Worm (Caenorhabditis elegans) whole organism, L1 larva: ENCODE results near the gene acdh-12.

ENCODE experiments used
- C16A3.4 ChIP-seq: fragments of 150-350 bp; optimal IDR thresholded peaks from 2 replicates; lab custom pipeline; 2014; ENCODE audit warnings: missing biosample characterization, missing genetic modification characterization
- C34B4.2 ChIP-seq: sonication (generic microtip); optimal IDR thresholded peaks from 2 replicates; lab custom pipeline; 2017; ENCODE audit warnings: mild to moderate bottlenecking, missing genetic modification characterization, missing compliant biosample characterization
- F16B12.6 ChIP-seq: fragments of 150-350 bp; optimal IDR thresholded peaks from 2 replicates; lab custom pipeline; 2014; ENCODE audit warnings: missing biosample characterization, missing genetic modification characterization
- aha-1 ChIP-seq: fragments of 150-350 bp; optimal IDR thresholded peaks from 2 replicates; lab custom pipeline; 2014; ENCODE audit warnings: missing biosample characterization, missing genetic modification characterization
- ceh-8 ChIP-seq: fragments of 200-800 bp; sonication (Bioruptor generic); optimal IDR thresholded peaks from 2 replicates; lab custom pipeline; 2018; ENCODE audit warnings: mild to moderate bottlenecking, missing genetic modification characterization, moderate library complexity, missing compliant biosample characterization
- ceh-90 ChIP-seq: sonication (generic microtip); optimal IDR thresholded peaks from 2 replicates; lab custom pipeline; 2016; ENCODE audit warnings: missing genetic modification characterization, missing compliant biosample characterization
- ces-1 ChIP-seq: fragments of 150-350 bp; optimal IDR thresholded peaks from 2 replicates; lab custom pipeline; 2014; ENCODE audit warnings: missing biosample characterization, missing genetic modification reagents, missing genetic modification characterization
- efl-1 ChIP-seq, 4 experiments: fragments of 150-350 bp; optimal IDR thresholded peaks in 3 of 4; peaks in 1 of 4; 1 replicate in 1 of 4; 2 replicates in 3 of 4; lab custom pipeline; 2014; ENCODE audit warnings: missing biosample characterization in 2 of 4, missing genetic modification characterization in 2 of 4, missing genetic modification reagents in 2 of 4
- egl-13 ChIP-seq: sonication (generic microtip); optimal IDR thresholded peaks from 2 replicates; lab custom pipeline; 2016; ENCODE audit warnings: missing genotype, missing genetic modification reagents, missing genetic modification characterization, missing compliant biosample characterization
- elt-2 ChIP-seq: sonication (generic microtip); optimal IDR thresholded peaks from 2 replicates; lab custom pipeline; 2016; ENCODE audit warnings: missing genetic modification characterization, mild to moderate bottlenecking, inconsistent platforms, missing compliant biosample characterization, missing genetic modification reagents
- fkh-8 ChIP-seq: sonication (generic microtip); optimal IDR thresholded peaks from 2 replicates; lab custom pipeline; 2016; ENCODE audit warnings: mild to moderate bottlenecking, missing genetic modification characterization, missing compliant biosample characterization
- grh-1 ChIP-seq: fragments of 200-800 bp; sonication (Bioruptor generic); IDR thresholded peaks from 2 replicates; pipeline ENCODE4 v1.3.6; 2022; ENCODE audit warnings: missing genetic modification reagents, missing genetic modification characterization, missing compliant biosample characterization
- hlh-17 ChIP-seq: fragments of 200-800 bp; sonication (Bioruptor generic); optimal IDR thresholded peaks from 2 replicates; lab custom pipeline; 2018; ENCODE audit warnings: missing genetic modification characterization, mild to moderate bottlenecking, missing compliant biosample characterization, moderate library complexity, borderline replicate concordance
- irx-1 ChIP-seq: sonication (generic microtip); optimal IDR thresholded peaks from 2 replicates; lab custom pipeline; 2016; ENCODE audit warnings: missing genetic modification characterization, missing compliant biosample characterization
- jun-1 ChIP-seq: fragments of 150-350 bp; optimal IDR thresholded peaks from 2 replicates; lab custom pipeline; 2014; ENCODE audit warnings: missing biosample characterization, missing genetic modification reagents, missing genetic modification characterization
- lin-14 ChIP-seq: fragments of 200-800 bp; sonication (Bioruptor generic); optimal IDR thresholded peaks from 2 replicates; lab custom pipeline; 2018; ENCODE audit warnings: mild to moderate bottlenecking, missing genetic modification characterization, moderate library complexity, missing compliant biosample characterization
- lin-35 ChIP-seq, 2 experiments: fragments of 150-350 bp; optimal IDR thresholded peaks; 2 replicates each; lab custom pipeline; 2014; ENCODE audit warnings: missing biosample characterization in 2 of 2, missing genetic modification characterization in 2 of 2, missing genetic modification reagents in 2 of 2
- lir-3 ChIP-seq: sonication (generic microtip); optimal IDR thresholded peaks from 2 replicates; lab custom pipeline; 2016; ENCODE audit warnings: mild to moderate bottlenecking, missing genetic modification characterization, moderate library complexity, missing compliant biosample characterization; ENCODE audit not compliant: poor library complexity
- lsy-2 ChIP-seq, 2 experiments: fragments of 150-350 bp; optimal IDR thresholded peaks; 2 replicates each; lab custom pipeline; 2014; ENCODE audit warnings: missing biosample characterization in 2 of 2, missing genetic modification characterization in 2 of 2
- mab-9 ChIP-seq: fragments of 200-800 bp; sonication (Bioruptor generic); IDR thresholded peaks from 2 replicates; pipeline ENCODE4 v1.3.6; 2022; ENCODE audit warnings: missing genetic modification reagents, missing genetic modification characterization, missing compliant biosample characterization
- mep-1 ChIP-seq: fragments of 150-350 bp; optimal IDR thresholded peaks from 2 replicates; lab custom pipeline; 2014; ENCODE audit warnings: missing biosample characterization, missing genetic modification characterization
- nhr-12 ChIP-seq: sonication (generic microtip); optimal IDR thresholded peaks from 2 replicates; lab custom pipeline; 2017; ENCODE audit warnings: missing biosample characterization, missing genetic modification characterization
- nhr-237 ChIP-seq: fragments of 150-350 bp; optimal IDR thresholded peaks from 2 replicates; lab custom pipeline; 2014; ENCODE audit warnings: missing biosample characterization, missing genetic modification characterization
- nhr-71 ChIP-seq: sonication (generic microtip); optimal IDR thresholded peaks from 2 replicates; lab custom pipeline; 2016; ENCODE audit warnings: mild to moderate bottlenecking, missing genetic modification characterization, moderate library complexity, missing compliant biosample characterization
- nhr-77 ChIP-seq: fragments of 150-350 bp; optimal IDR thresholded peaks from 2 replicates; lab custom pipeline; 2014; ENCODE audit warnings: missing biosample characterization, missing genetic modification characterization
- nhr-84 ChIP-seq: sonication (generic microtip); optimal IDR thresholded peaks from 2 replicates; lab custom pipeline; 2017; ENCODE audit warnings: missing biosample characterization, missing genetic modification characterization
- nhr-85 ChIP-seq: sonication (generic microtip); peaks from one replicate; lab custom pipeline; 2016; ENCODE audit warnings: missing genetic modification characterization, inconsistent platforms, missing compliant biosample characterization
- pag-3 ChIP-seq: sonication (generic microtip); optimal IDR thresholded peaks from 2 replicates; lab custom pipeline; 2017; ENCODE audit warnings: missing genetic modification characterization, mild to moderate bottlenecking, missing compliant biosample characterization, antibody characterized with exemption, borderline replicate concordance; ENCODE audit not compliant: insufficient read depth
- pax-3 ChIP-seq: fragments of 200-800 bp; sonication (Bioruptor generic); optimal IDR thresholded peaks from 2 replicates; lab custom pipeline; 2018; ENCODE audit warnings: mild to moderate bottlenecking, missing genetic modification characterization, moderate library complexity, missing compliant biosample characterization
- pqm-1 ChIP-seq: sonication (generic microtip); optimal IDR thresholded peaks from 3 replicates; lab custom pipeline; 2017; ENCODE audit warnings: missing biosample characterization, missing genetic modification characterization
- snpc-4 ChIP-seq: fragments of 150-350 bp; optimal IDR thresholded peaks from 2 replicates; lab custom pipeline; 2014; ENCODE audit warnings: missing biosample characterization, missing genetic modification characterization
- sptf-1 ChIP-seq: fragments of 150-350 bp; optimal IDR thresholded peaks from 2 replicates; lab custom pipeline; 2014; ENCODE audit warnings: missing biosample characterization, missing genetic modification characterization
- swsn-7 ChIP-seq: sonication (generic microtip); optimal IDR thresholded peaks from 2 replicates; lab custom pipeline; 2016; ENCODE audit warnings: missing genetic modification characterization, missing compliant biosample characterization
- tlp-1 ChIP-seq: fragments of 150-350 bp; optimal IDR thresholded peaks from 2 replicates; lab custom pipeline; 2014; ENCODE audit warnings: missing biosample characterization, missing genetic modification characterization
- unc-130 ChIP-seq: fragments of 150-350 bp; optimal IDR thresholded peaks from 2 replicates; lab custom pipeline; 2017; ENCODE audit warnings: missing biosample characterization, missing genetic modification characterization, inconsistent platforms
- unc-30 ChIP-seq: sonication (generic microtip); optimal IDR thresholded peaks from 2 replicates; lab custom pipeline; 2017; ENCODE audit warnings: missing biosample characterization, missing genetic modification characterization
- unc-62 ChIP-seq: fragments of 150-350 bp; optimal IDR thresholded peaks from 2 replicates; lab custom pipeline; 2014; ENCODE audit warnings: missing biosample characterization, missing genetic modification reagents, missing genetic modification characterization
- zag-1 ChIP-seq: fragments of 150-350 bp; optimal IDR thresholded peaks from 2 replicates; lab custom pipeline; 2014; ENCODE audit warnings: missing biosample characterization, missing genetic modification characterization

Gene acdh-12

DNA sequence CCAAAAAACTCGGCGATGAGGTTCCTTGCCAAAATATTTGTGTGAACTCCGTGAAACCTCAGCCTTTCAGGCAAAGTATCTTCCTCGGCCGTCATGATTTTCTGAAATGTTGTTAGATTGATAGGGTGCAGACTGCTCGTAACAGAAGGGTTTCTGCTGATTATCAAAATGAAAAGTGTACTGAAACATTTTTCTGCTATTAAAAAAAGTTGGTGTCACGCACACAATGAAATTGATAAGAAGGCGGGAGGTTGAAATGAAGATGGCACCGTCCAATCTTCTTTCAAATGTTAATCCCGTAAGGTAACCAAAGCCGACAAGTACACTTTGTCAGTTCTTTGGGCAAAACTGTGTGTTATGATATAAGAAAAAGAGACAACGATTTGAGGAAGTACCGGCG lies 41.5 kb upstream of the acdh-12 start:
- TF ChIP-seq lin-35 (GFP tag; optimal IDR thresholded peaks at IDR 0.05; lab: Kevin White, UChicago) (peak in 1 of 2 experiments; percentile 17), mab-9 (GFP tag; lab: Robert Waterston, UW) (no peak), efl-1 (optimal IDR thresholded peaks at IDR 0.05; lab: Kevin White, UChicago) (no peak), efl-1 (GFP tag; optimal IDR thresholded peaks at IDR 0.05 in 1 of 2; lab: Kevin White, UChicago) (peak in 1 of 2 experiments; percentile 33), elt-2 (tag; lab: Kevin White, UChicago) (peak; percentile 8), nhr-71 (tag; lab: Kevin White, UChicago) (peak; percentile 2)

DNA sequence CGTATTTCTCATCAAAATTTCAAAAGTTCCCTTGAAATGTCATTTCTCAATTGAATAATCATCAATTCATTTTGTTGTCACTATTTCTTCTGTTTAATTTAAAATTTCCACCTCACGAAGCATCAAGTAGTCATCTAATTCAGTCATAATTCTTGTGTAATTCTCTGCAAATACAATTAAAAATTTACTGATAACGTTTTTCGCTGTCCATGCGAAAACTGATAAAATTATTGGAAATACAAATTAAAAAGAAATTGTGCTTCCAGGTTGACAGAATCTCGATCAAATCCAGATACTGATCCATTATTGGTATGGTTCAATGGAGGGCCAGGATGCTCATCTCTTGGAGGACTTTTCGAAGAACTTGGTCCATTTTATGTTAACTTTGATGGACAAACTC lies 37.8 kb upstream of the acdh-12 start:
- TF ChIP-seq C34B4.2 (no peak), elt-2 (tag; lab: Kevin White, UChicago) (peak; percentile 32), efl-1 (optimal IDR thresholded peaks at IDR 0.05; lab: Kevin White, UChicago) (no peak), efl-1 (GFP tag; optimal IDR thresholded peaks at IDR 0.05 in 1 of 2; lab: Kevin White, UChicago) (peak in 1 of 2 experiments; percentile 65), unc-30 (tag; lab: Kevin White, UChicago) (no peak), lin-35 (GFP tag; optimal IDR thresholded peaks at IDR 0.05; lab: Kevin White, UChicago) (peak in 1 of 2 experiments; percentile 4)

- TF ChIP-seq ces-1 (GFP tag; lab: Kevin White, UChicago): no peak
- no peak for TF ChIP-seq nhr-85 (tag; lab: Kevin White, UChicago)
- TF ChIP-seq nhr-84 (tag; lab: Kevin White, UChicago): no peak
- no peak for TF ChIP-seq sptf-1 (tag; lab: Kevin White, UChicago)
- TF ChIP-seq tlp-1: no peak
- TF ChIP-seq nhr-12 (tag; lab: Kevin White, UChicago): no peak
- TF ChIP-seq lin-14 (GFP tag; lab: Kevin White, UChicago): peak; percentile 1
- no peak for TF ChIP-seq egl-13 (tag; lab: Kevin White, UChicago)
- TF ChIP-seq swsn-7: no peak
- TF ChIP-seq ceh-8: no peak
- peak; percentile 66 for TF ChIP-seq elt-2 (tag; lab: Kevin White, UChicago)
- TF ChIP-seq ceh-90 (tag; lab: Kevin White, UChicago): no peak
These were observed 37.1 kb upstream of the acdh-12 start, which contains the start of gene ctsa-3.1 for ce11 chrII:7232517-7232916. Gene ctsa-3.1 (plus strand): TSS chrII:7232853.

ce11 chrII:7231951-7232350 lies 36.5 kb upstream of the acdh-12 start:
- TF ChIP-seq snpc-4 (tag; lab: Kevin White, UChicago) (peak; percentile 90), zag-1 (tag; lab: Kevin White, UChicago) (no peak), ceh-90 (tag; lab: Kevin White, UChicago) (no peak), efl-1 (optimal IDR thresholded peaks at IDR 0.05; lab: Kevin White, UChicago) (no peak), efl-1 (GFP tag; optimal IDR thresholded peaks at IDR 0.05 in 1 of 2; lab: Kevin White, UChicago) (peak in 1 of 2 experiments; percentile 54), pqm-1 (tag; lab: Kevin White, UChicago) (no peak)
- TF ChIP-seq, all 84 proteins: peak for 2

- no peak for TF ChIP-seq C16A3.4 (tag; lab: Kevin White, UChicago)
- TF ChIP-seq mep-1 (tag; lab: Kevin White, UChicago): peak; percentile 5
- TF ChIP-seq efl-1 (optimal IDR thresholded peaks at IDR 0.05; lab: Kevin White, UChicago): no peak
- peak in 1 of 2 experiments; percentile 1 for TF ChIP-seq efl-1 (GFP tag; optimal IDR thresholded peaks at IDR 0.05 in 1 of 2; lab: Kevin White, UChicago)
- no peak for TF ChIP-seq ceh-8
- no peak for TF ChIP-seq nhr-71 (tag; lab: Kevin White, UChicago)
- TF ChIP-seq unc-62 (GFP tag; lab: Kevin White, UChicago): no peak
- no peak for TF ChIP-seq irx-1 (tag; lab: Kevin White, UChicago)
- TF ChIP-seq aha-1 (tag; lab: Kevin White, UChicago): no peak
- 0 out of 2 replicates have a peak, but pooled peaks have one; percentile 9 for TF ChIP-seq grh-1 (GFP tag; lab: Robert Waterston, UW)
These were observed 35.2 kb upstream of the acdh-12 start for ce11 chrII:7230684-7231083.

DNA sequence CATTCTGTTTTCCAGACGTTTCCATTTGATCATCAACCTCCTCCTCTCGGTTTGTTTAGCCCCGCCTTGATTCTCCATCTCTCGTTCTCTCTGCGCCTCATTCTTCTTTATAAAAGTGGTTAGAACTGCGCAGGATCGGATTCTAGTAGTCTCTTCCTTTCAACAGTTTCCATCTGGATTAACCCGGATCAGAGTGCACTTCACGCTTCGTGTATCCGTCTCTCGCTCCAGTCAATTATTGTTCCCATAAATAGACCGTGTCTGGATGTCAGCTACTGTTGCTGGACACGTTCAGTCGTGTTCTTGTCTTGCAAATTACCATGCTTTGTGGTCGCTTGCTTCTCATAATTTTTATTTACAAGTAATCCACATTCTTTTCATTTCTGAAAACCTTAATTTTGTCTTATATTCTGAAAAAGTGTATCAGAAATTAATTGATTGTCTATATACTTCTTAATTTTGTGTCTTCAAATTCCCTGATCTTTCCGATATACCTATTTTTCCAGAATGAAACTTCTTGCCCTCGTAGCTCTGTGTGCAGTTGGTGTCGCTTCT lies 33.3 kb upstream of the acdh-12 start, which contains the start of gene F32A5.4:
Gene F32A5.4 (plus strand): TSS at position 505 of the 555 bp plus-strand sequence.
- TF ChIP-seq swsn-7 (peak; percentile 19), C16A3.4 (tag; lab: Kevin White, UChicago) (no peak), lsy-2 (tag; optimal IDR thresholded peaks at IDR 0.05; lab: Kevin White, UChicago) (no peak), nhr-71 (tag; lab: Kevin White, UChicago) (peak; percentile 4), nhr-237 (tag; lab: Kevin White, UChicago) (no peak), grh-1 (GFP tag; lab: Robert Waterston, UW) (peak; percentile 38), ceh-8 (no peak), pqm-1 (tag; lab: Kevin White, UChicago) (no peak), hlh-17 (no peak), fkh-8 (tag; lab: Kevin White, UChicago) (no peak), unc-130 (no peak), pag-3 (no peak), nhr-77 (no peak), efl-1 (optimal IDR thresholded peaks at IDR 0.05; lab: Kevin White, UChicago) (no peak), efl-1 (GFP tag; optimal IDR thresholded peaks at IDR 0.05 in 1 of 2; lab: Kevin White, UChicago) (peak in 1 of 2 experiments; percentile 75), pax-3 (no peak), F16B12.6 (no peak), lir-3 (no peak), nhr-12 (tag; lab: Kevin White, UChicago) (no peak), jun-1 (tag; lab: Kevin White, UChicago) (no peak)
